Fruit fly (Drosophila melanogaster): ENCODE data around the gene CG33286.

The CG33286 gene

DNA sequence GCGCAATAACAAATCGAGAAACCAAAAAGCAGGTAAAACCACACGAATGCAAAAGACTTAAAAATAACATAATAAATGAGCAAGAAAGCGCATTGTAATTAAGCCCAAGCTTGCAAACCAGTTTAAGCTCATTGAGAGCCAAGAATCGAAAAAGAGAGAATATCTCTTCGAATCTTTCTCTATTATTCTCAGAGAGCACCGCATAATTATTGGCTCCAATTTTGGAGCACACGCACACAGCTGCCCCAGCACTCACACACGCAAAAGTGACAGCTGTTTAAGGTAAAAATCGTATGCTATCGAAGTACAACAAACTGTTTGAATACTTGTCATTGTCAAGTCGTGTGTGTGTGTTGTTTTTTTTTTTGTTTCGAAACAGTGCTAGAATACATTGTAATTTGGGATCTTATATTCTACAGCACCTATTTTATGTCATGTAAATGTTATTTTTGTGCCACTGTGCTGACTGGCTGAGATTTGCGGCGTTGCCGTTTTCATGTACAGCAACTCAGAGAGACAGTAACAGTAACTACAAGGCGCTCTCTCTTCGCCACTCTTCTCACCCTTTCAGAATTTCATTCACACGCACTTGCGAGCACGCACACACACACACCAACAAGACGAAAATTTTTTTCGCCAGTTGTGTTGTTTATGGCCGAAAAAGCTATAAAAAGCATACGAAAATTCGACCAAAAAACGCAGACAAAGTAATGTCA, 35.1 kb upstream of the CG33286 start:
- TF ChIP-seq CG7101 (tag; optimal IDR thresholded peaks at IDR 0.05) (no peak), CG14711 (tag; optimal IDR thresholded peaks at IDR 0.05) (peak; percentile 16), CG5204 (GFP tag; optimal IDR thresholded peaks at IDR 0.05) (no peak), CG11617 (GFP tag; optimal IDR thresholded peaks at IDR 0.05) (no peak), CG7045 (GFP tag; optimal IDR thresholded peaks at IDR 0.05) (no peak), toe (GFP tag; optimal IDR thresholded peaks at IDR 0.05) (no peak), Mnt (GFP tag; optimal IDR thresholded peaks at IDR 0.05) (no peak), tj (GFP tag; optimal IDR thresholded peaks at IDR 0.05) (peak; percentile 69)

DNA sequence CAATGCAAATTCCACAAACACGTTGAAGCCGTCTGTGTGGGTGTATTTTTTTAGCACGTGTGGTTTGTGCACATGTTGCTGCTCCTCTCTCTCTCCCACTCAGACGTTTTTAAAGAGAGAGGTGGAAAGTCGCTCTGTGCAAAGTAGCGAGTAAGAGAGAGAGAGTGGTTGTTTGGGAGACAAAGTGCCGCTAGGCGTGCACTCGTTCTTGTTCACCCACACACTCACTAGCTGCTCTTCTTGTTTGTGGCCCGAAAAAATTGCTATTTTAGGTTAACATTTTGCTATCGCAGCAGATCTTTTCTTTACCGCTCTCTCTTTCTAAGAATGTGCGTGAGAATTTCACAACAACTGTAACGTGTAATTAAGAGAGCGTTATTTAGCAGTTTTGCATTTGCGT, 34.4 kb upstream of the CG33286 start:
- no peak for TF ChIP-seq Hr96 (GFP tag; optimal IDR thresholded peaks at IDR 0.05)
- no peak for TF ChIP-seq pad (GFP tag; optimal IDR thresholded peaks at IDR 0.05)
- TF ChIP-seq tj (GFP tag; optimal IDR thresholded peaks at IDR 0.05), result peak; percentile 85
- TF ChIP-seq cic (GFP tag; optimal IDR thresholded peaks at IDR 0.05), result peak; percentile 50
- TF ChIP-seq ovo (GFP tag; optimal IDR thresholded peaks at IDR 0.05), result peak; percentile 7
- peak; percentile 95 for TF ChIP-seq Mnt (GFP tag; optimal IDR thresholded peaks at IDR 0.05)
- no peak for TF ChIP-seq CG14711 (tag; optimal IDR thresholded peaks at IDR 0.05)
- TF ChIP-seq CG1620 (GFP tag; optimal IDR thresholded peaks at IDR 0.05), result no peak
- TF ChIP-seq cnc (optimal IDR thresholded peaks at IDR 0.05), result peak in 1 of 2 experiments; percentile 53
- no peak for TF ChIP-seq toe (GFP tag; optimal IDR thresholded peaks at IDR 0.05)
- TF ChIP-seq CG12768 (GFP tag; optimal IDR thresholded peaks at IDR 0.05), result no peak
- no peak for TF ChIP-seq CG7101 (tag; optimal IDR thresholded peaks at IDR 0.05)
- TF ChIP-seq CG7045 (GFP tag; optimal IDR thresholded peaks at IDR 0.05), result no peak
- no peak for TF ChIP-seq bab1 (GFP tag; optimal IDR thresholded peaks at IDR 0.05)
- no peak for TF ChIP-seq Crg-1 (GFP tag; optimal IDR thresholded peaks at IDR 0.05)
- no peak for TF ChIP-seq kay (GFP tag; ENCODE audit: borderline replicate concordance)
- TF ChIP-seq CG33017 (tag; optimal IDR thresholded peaks at IDR 0.05), result peak; percentile 9
- no peak for TF ChIP-seq CG5204 (GFP tag; optimal IDR thresholded peaks at IDR 0.05)
- no peak for TF ChIP-seq Clk (GFP tag; optimal IDR thresholded peaks at IDR 0.05)
- no peak for TF ChIP-seq CG11617 (GFP tag; optimal IDR thresholded peaks at IDR 0.05)

DNA sequence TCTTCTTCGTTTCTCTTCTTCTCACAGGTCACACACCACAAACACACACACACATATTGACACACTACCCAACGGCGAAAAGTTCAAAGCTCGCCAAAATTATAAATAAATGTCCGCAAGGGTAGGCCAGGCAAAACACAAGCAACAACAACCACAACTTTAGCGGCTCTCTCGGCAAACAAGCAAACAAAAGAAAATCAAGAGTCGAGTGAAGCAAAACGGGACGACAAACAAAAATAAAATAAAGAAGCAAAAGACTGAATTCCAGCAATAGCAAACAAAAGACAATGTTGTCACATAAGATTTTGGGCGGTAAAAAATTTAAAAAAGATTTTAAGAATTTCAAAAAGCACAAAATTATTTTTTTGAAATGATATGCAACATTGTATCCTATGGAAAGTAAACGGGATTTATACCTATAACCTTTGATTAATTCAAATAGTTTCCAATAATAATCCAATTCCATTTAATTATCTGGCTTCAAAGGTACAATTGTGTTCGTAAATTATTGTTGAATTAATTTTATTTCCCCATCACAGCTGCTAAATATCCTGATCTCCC, 33.8 kb upstream of the CG33286 start:
- TF ChIP-seq toe (GFP tag; optimal IDR thresholded peaks at IDR 0.05), result no peak
- TF ChIP-seq kay (GFP tag; ENCODE audit: borderline replicate concordance), result peak; percentile 89

DNA sequence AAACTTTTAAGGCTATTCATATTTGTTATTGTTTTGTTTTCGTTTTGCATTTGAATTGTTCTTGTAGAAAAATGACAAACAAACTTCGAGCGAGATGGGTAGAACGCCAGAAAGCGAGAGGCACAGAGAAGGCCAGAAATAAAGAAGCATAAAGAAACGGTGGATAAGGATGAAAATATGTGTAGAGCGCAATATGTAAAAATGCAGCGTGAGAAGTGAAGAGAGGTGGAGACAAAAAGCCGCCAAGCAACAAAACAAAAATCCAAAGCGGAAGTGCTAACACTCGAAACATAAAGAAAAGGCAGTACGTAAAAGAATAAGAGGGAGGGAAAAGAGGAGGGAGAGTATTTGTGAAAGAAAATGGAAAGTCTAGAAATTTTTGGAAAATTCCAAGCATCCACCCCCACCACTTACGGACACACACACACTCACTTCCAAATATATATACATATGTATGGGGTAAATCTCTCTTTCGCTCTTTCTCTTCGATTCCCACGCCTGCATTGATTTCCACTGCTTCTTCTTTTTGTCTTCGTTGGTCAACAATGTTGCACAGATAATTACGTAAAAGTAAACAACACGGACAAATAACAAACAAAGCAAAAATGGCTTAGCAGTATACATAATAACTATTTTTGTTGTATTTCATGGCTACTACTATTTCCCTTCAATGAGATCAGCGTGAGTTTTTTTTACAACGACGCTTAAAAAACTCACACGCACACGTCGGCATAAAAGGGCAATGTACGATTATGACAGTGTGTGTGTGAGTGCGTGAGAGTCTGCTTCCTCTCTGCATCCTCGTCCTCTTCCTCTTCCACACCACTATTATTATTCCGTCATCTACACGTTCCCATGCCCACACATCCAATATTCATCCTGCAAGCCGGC, 33.1 kb upstream of the CG33286 start:
- TF ChIP-seq tj (GFP tag; optimal IDR thresholded peaks at IDR 0.05) (no peak), Clk (GFP tag; optimal IDR thresholded peaks at IDR 0.05) (no peak), ovo (GFP tag; optimal IDR thresholded peaks at IDR 0.05) (no peak), toe (GFP tag; optimal IDR thresholded peaks at IDR 0.05) (no peak), Mnt (GFP tag; optimal IDR thresholded peaks at IDR 0.05) (no peak), pad (GFP tag; optimal IDR thresholded peaks at IDR 0.05) (no peak), cnc (optimal IDR thresholded peaks at IDR 0.05) (no peak), CG12768 (GFP tag; optimal IDR thresholded peaks at IDR 0.05) (no peak), CG14711 (tag; optimal IDR thresholded peaks at IDR 0.05) (no peak)

DNA sequence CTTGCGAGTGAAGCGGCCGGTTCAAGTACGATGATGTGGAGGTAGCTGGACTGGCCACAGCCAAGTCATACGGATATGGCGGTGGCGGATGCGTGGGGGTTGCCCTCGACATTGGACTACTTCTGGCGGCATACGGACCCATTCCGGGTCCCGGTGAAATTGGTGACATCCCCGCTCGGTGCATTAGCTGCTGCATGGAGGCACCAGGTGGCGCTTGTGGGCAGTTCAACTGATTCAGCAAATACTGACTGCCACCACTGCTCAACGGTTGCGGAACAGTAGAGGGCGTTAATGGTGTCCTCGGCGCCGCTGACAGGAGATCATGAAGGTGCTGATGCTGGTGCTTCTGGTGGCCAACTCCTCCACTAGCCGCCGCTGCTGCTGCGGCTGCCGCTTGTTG, 25.1 kb upstream of the CG33286 start:
- no peak for TF ChIP-seq Clk (GFP tag; optimal IDR thresholded peaks at IDR 0.05)
- TF ChIP-seq Crg-1 (GFP tag; optimal IDR thresholded peaks at IDR 0.05), result no peak
- TF ChIP-seq pad (GFP tag; optimal IDR thresholded peaks at IDR 0.05), result no peak
- TF ChIP-seq ovo (GFP tag; optimal IDR thresholded peaks at IDR 0.05), result no peak
- TF ChIP-seq CG7101 (tag; optimal IDR thresholded peaks at IDR 0.05), result no peak
- TF ChIP-seq CG11617 (GFP tag; optimal IDR thresholded peaks at IDR 0.05), result no peak
- no peak for TF ChIP-seq CG33017 (tag; optimal IDR thresholded peaks at IDR 0.05)
- TF ChIP-seq CG1620 (GFP tag; optimal IDR thresholded peaks at IDR 0.05), result no peak
- no peak for TF ChIP-seq bab1 (GFP tag; optimal IDR thresholded peaks at IDR 0.05)
- no peak for TF ChIP-seq CG14711 (tag; optimal IDR thresholded peaks at IDR 0.05)
- TF ChIP-seq CG5204 (GFP tag; optimal IDR thresholded peaks at IDR 0.05), result no peak

DNA sequence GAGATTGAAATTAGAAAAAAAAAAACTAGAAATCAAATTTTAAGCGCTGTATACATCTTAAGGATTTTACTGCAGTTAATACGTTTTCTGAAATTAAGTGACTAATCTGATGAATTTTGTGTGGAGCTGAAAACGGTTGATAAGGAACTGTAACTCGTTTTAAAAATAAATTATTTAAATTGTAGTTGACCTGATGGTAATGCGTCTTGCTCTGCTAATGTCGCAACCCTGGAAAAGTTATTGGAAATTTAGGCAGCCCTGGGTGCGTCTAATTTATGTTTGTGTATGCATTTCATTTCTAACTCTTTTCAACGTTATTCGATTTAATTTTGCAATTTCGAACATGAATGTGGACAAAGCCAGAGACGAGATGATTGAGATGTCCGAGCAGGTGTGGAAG, 16.9 kb upstream of the CG33286 start, which contains the start of gene CG12984:
Gene CG12984, plus strand, starts transcription at position 301 of the 400 bp plus-strand sequence.
- TF ChIP-seq bab1 (GFP tag; optimal IDR thresholded peaks at IDR 0.05) (no peak), Clk (GFP tag; optimal IDR thresholded peaks at IDR 0.05) (no peak), tj (GFP tag; optimal IDR thresholded peaks at IDR 0.05) (no peak), pad (GFP tag; optimal IDR thresholded peaks at IDR 0.05) (no peak), CG7101 (tag; optimal IDR thresholded peaks at IDR 0.05) (no peak), CG1620 (GFP tag; optimal IDR thresholded peaks at IDR 0.05) (no peak), kay (GFP tag; ENCODE audit: borderline replicate concordance) (no peak), Mnt (GFP tag; optimal IDR thresholded peaks at IDR 0.05) (no peak), ovo (GFP tag; optimal IDR thresholded peaks at IDR 0.05) (no peak), CG14711 (tag; optimal IDR thresholded peaks at IDR 0.05) (no peak), CG11617 (GFP tag; optimal IDR thresholded peaks at IDR 0.05) (no peak), cic (GFP tag; optimal IDR thresholded peaks at IDR 0.05) (no peak), toe (GFP tag; optimal IDR thresholded peaks at IDR 0.05) (no peak)

Data from whole organism, adult.